Worm (Caenorhabditis elegans) whole organism, L1 larva: ENCODE data around the gene ZK686.6.

Source experiments
- C04F5.9 ChIP-seq: sonication (generic microtip); optimal IDR thresholded peaks from 2 replicates; lab custom pipeline; 2016; ENCODE audit warnings: missing genetic modification characterization, missing compliant biosample characterization
- C34B4.2 ChIP-seq: sonication (generic microtip); optimal IDR thresholded peaks from 2 replicates; lab custom pipeline; 2017; ENCODE audit warnings: mild to moderate bottlenecking, missing genetic modification characterization, missing compliant biosample characterization
- Y116A8C.19 ChIP-seq: sonication (generic microtip); optimal IDR thresholded peaks from 2 replicates; lab custom pipeline; 2016; ENCODE audit warnings: missing compliant biosample characterization, missing genetic modification characterization, borderline replicate concordance
- alr-1 ChIP-seq: fragments of 200-800 bp; sonication (Bioruptor generic); optimal IDR thresholded peaks from 2 replicates; lab custom pipeline; 2018; ENCODE audit warnings: borderline replicate concordance, mild to moderate bottlenecking, missing genetic modification characterization, missing compliant biosample characterization
- blmp-1 ChIP-seq: fragments of 150-350 bp; optimal IDR thresholded peaks from 2 replicates; lab custom pipeline; 2014; ENCODE audit warnings: missing biosample characterization, missing genetic modification characterization
- ceh-82 ChIP-seq, 3 experiments: fragments of 150-350 bp in 1 of 3; sonication (generic microtip) in 2 of 3; optimal IDR thresholded peaks; 2 replicates each; lab custom pipeline; 2014 to 2017; ENCODE audit warnings: missing biosample characterization in 3 of 3, missing genetic modification characterization in 3 of 3
- ceh-88 ChIP-seq: fragments of 200-800 bp; sonication (Bioruptor generic); IDR thresholded peaks from 2 replicates; pipeline ENCODE4 v1.3.6; 2022; ENCODE audit warnings: missing genetic modification characterization, missing compliant biosample characterization
- ceh-90 ChIP-seq: sonication (generic microtip); optimal IDR thresholded peaks from 2 replicates; lab custom pipeline; 2016; ENCODE audit warnings: missing genetic modification characterization, missing compliant biosample characterization
- dsc-1 ChIP-seq: sonication (generic microtip); optimal IDR thresholded peaks from 2 replicates; lab custom pipeline; 2016; ENCODE audit warnings: mild to moderate bottlenecking, missing genetic modification characterization, missing compliant biosample characterization
- efl-3 ChIP-seq: fragments of 200-800 bp; sonication (Bioruptor generic); optimal IDR thresholded peaks from 2 replicates; lab custom pipeline; 2018; ENCODE audit warnings: mild to moderate bottlenecking, missing genetic modification characterization, missing compliant biosample characterization
- egl-13 ChIP-seq: sonication (generic microtip); optimal IDR thresholded peaks from 2 replicates; lab custom pipeline; 2016; ENCODE audit warnings: missing genotype, missing genetic modification reagents, missing genetic modification characterization, missing compliant biosample characterization
- elt-3 ChIP-seq, 6 experiments: fragments of 150-350 bp in 1 of 6; sonication (generic microtip); optimal IDR thresholded peaks; 2 replicates each; lab custom pipeline; 2017 to 2018; ENCODE audit warnings: missing biosample characterization in 6 of 6, missing genetic modification characterization in 6 of 6, inconsistent platforms in 1 of 6
- ets-5 ChIP-seq: fragments of 200-800 bp; sonication (Bioruptor generic); IDR thresholded peaks from 2 replicates; pipeline ENCODE4 v1.3.6; 2022; ENCODE audit warnings: missing genetic modification characterization, missing compliant biosample characterization
- fkh-10 ChIP-seq: sonication (generic microtip); optimal IDR thresholded peaks from 2 replicates; lab custom pipeline; 2017; ENCODE audit warnings: missing biosample characterization, missing genetic modification reagents, missing genetic modification characterization
- grh-1 ChIP-seq: fragments of 200-800 bp; sonication (Bioruptor generic); IDR thresholded peaks from 2 replicates; pipeline ENCODE4 v1.3.6; 2022; ENCODE audit warnings: missing genetic modification reagents, missing genetic modification characterization, missing compliant biosample characterization
- isw-1 ChIP-seq: fragments of 200-800 bp; sonication (Bioruptor generic); IDR thresholded peaks from 2 replicates; pipeline ENCODE4 v1.3.6; 2022; ENCODE audit warnings: missing genetic modification characterization, missing compliant biosample characterization
- jun-1 ChIP-seq: fragments of 150-350 bp; optimal IDR thresholded peaks from 2 replicates; lab custom pipeline; 2014; ENCODE audit warnings: missing biosample characterization, missing genetic modification reagents, missing genetic modification characterization
- lin-14 ChIP-seq: fragments of 200-800 bp; sonication (Bioruptor generic); optimal IDR thresholded peaks from 2 replicates; lab custom pipeline; 2018; ENCODE audit warnings: mild to moderate bottlenecking, missing genetic modification characterization, moderate library complexity, missing compliant biosample characterization
- lsy-2 ChIP-seq, 2 experiments: fragments of 150-350 bp; optimal IDR thresholded peaks; 2 replicates each; lab custom pipeline; 2014; ENCODE audit warnings: missing biosample characterization in 2 of 2, missing genetic modification characterization in 2 of 2
- mdl-1 ChIP-seq, 2 experiments: fragments of 150-350 bp; optimal IDR thresholded peaks; 2 replicates each; lab custom pipeline; 2014 to 2017; ENCODE audit warnings: missing biosample characterization in 2 of 2, missing genetic modification characterization in 2 of 2, inconsistent platforms in 1 of 2
- nhr-237 ChIP-seq: fragments of 150-350 bp; optimal IDR thresholded peaks from 2 replicates; lab custom pipeline; 2014; ENCODE audit warnings: missing biosample characterization, missing genetic modification characterization
- nhr-28 ChIP-seq: fragments of 150-350 bp; optimal IDR thresholded peaks from 2 replicates; lab custom pipeline; 2014; ENCODE audit warnings: missing biosample characterization, missing genetic modification characterization
- nhr-71 ChIP-seq: sonication (generic microtip); optimal IDR thresholded peaks from 2 replicates; lab custom pipeline; 2016; ENCODE audit warnings: mild to moderate bottlenecking, missing genetic modification characterization, moderate library complexity, missing compliant biosample characterization
- nhr-76 ChIP-seq: sonication (generic microtip); optimal IDR thresholded peaks from 2 replicates; lab custom pipeline; 2017; ENCODE audit warnings: missing biosample characterization, missing genetic modification characterization
- nhr-77 ChIP-seq: fragments of 150-350 bp; optimal IDR thresholded peaks from 2 replicates; lab custom pipeline; 2014; ENCODE audit warnings: missing biosample characterization, missing genetic modification characterization
- nhr-84 ChIP-seq: sonication (generic microtip); optimal IDR thresholded peaks from 2 replicates; lab custom pipeline; 2017; ENCODE audit warnings: missing biosample characterization, missing genetic modification characterization
- nhr-85 ChIP-seq: sonication (generic microtip); peaks from one replicate; lab custom pipeline; 2016; ENCODE audit warnings: missing genetic modification characterization, inconsistent platforms, missing compliant biosample characterization
- rnt-1 ChIP-seq: sonication (generic microtip); optimal IDR thresholded peaks from 2 replicates; lab custom pipeline; 2016; ENCODE audit warnings: mild to moderate bottlenecking, missing genetic modification characterization, moderate library complexity, missing compliant biosample characterization
- snpc-4 ChIP-seq: fragments of 150-350 bp; optimal IDR thresholded peaks from 2 replicates; lab custom pipeline; 2014; ENCODE audit warnings: missing biosample characterization, missing genetic modification characterization
- snu-23 ChIP-seq: sonication (generic microtip); optimal IDR thresholded peaks from 2 replicates; lab custom pipeline; 2016; ENCODE audit warnings: missing genetic modification characterization, missing compliant biosample characterization
- sox-4 ChIP-seq: sonication (generic microtip); optimal IDR thresholded peaks from 2 replicates; lab custom pipeline; 2016; ENCODE audit warnings: missing genetic modification characterization, missing compliant biosample characterization
- sptf-1 ChIP-seq: fragments of 150-350 bp; optimal IDR thresholded peaks from 2 replicates; lab custom pipeline; 2014; ENCODE audit warnings: missing biosample characterization, missing genetic modification characterization
- tbx-2 ChIP-seq: sonication (generic microtip); optimal IDR thresholded peaks from 2 replicates; lab custom pipeline; 2016; ENCODE audit warnings: missing genetic modification characterization, missing compliant biosample characterization
- unc-130 ChIP-seq: fragments of 150-350 bp; optimal IDR thresholded peaks from 2 replicates; lab custom pipeline; 2017; ENCODE audit warnings: missing biosample characterization, missing genetic modification characterization, inconsistent platforms
- unc-62 ChIP-seq: fragments of 150-350 bp; optimal IDR thresholded peaks from 2 replicates; lab custom pipeline; 2014; ENCODE audit warnings: missing biosample characterization, missing genetic modification reagents, missing genetic modification characterization
- unc-86 ChIP-seq: sonication (generic microtip); optimal IDR thresholded peaks from 2 replicates; lab custom pipeline; 2016; ENCODE audit warnings: missing genetic modification characterization, missing compliant biosample characterization
- zip-4 ChIP-seq: fragments of 200-800 bp; sonication (Bioruptor generic); optimal IDR thresholded peaks from 2 replicates; lab custom pipeline; 2018; ENCODE audit warnings: mild to moderate bottlenecking, missing genetic modification characterization, moderate library complexity, missing compliant biosample characterization
- ztf-11 ChIP-seq, 2 experiments: sonication (generic microtip); optimal IDR thresholded peaks; 2 replicates each; lab custom pipeline; 2016 to 2017; ENCODE audit warnings: missing genetic modification characterization in 2 of 2, missing biosample characterization in 1 of 2, missing compliant biosample characterization in 1 of 2

ZK686.6 gene

DNA sequence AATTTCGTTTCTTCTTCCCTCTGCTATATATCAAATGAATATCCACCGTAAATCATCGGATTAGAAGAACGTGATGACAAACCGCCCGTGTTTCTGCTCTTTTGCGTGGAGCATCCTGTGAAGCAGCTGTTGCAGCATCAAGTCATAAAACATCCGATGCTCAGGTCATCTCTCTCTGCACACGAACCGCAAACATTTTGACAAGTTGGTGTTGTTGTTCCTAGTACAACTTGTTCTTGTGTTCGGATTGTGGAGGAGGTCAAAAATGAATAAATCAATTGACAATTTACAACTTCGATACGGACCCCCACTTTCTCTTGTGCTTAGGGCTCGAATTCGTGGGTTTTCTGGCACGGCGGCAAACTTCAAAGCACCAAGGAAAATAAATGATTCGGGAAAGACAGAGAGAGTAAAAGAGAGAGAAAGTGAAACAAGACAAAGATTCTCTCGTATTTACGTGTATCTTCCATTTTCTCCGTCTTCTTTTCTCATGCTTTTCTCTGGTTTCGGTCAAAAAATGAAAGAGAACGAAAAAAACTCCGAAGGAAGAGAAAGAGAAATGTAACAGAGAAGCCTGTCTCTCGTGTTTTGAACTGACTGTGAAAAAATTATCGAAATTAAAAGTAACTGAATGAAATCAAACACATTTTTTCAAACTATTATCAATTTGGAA, 7.9 kb upstream of the ZK686.6 start:
- TF ChIP-seq egl-13 (tag; lab: Kevin White, UChicago): no peak
- TF ChIP-seq nhr-76 (tag; lab: Kevin White, UChicago): no peak
- no peak for TF ChIP-seq unc-86
- TF ChIP-seq blmp-1: peak; percentile 57
- no peak for TF ChIP-seq snu-23 (GFP tag; lab: Kevin White, UChicago)
- TF ChIP-seq fkh-10 (GFP tag; lab: Kevin White, UChicago): no peak
- peak in 1 of 2 experiments; percentile 9 for TF ChIP-seq lsy-2 (tag; optimal IDR thresholded peaks at IDR 0.05; lab: Kevin White, UChicago)
- peak; percentile 10 for TF ChIP-seq unc-130 (tag; lab: Kevin White, UChicago)
- TF ChIP-seq dsc-1 (tag; lab: Kevin White, UChicago): peak; percentile 13
- TF ChIP-seq lin-14 (GFP tag; lab: Kevin White, UChicago): peak; percentile 39
- peak; percentile 80 for TF ChIP-seq rnt-1
- peak; percentile 12 for TF ChIP-seq tbx-2 (tag; lab: Kevin White, UChicago)
- no peak for TF ChIP-seq isw-1 (GFP tag; lab: Robert Waterston, UW)
- TF ChIP-seq zip-4 (GFP tag; lab: Kevin White, UChicago): no peak
- no peak for TF ChIP-seq sptf-1 (tag; lab: Kevin White, UChicago)
- peak; percentile 67 for TF ChIP-seq nhr-85 (tag; lab: Kevin White, UChicago)
- peak; percentile 51 for TF ChIP-seq nhr-71 (tag; lab: Kevin White, UChicago)
- TF ChIP-seq jun-1 (tag; lab: Kevin White, UChicago): no peak
- no peak for TF ChIP-seq ets-5 (GFP tag; lab: Robert Waterston, UW)
- no peak for TF ChIP-seq nhr-28
- no peak for TF ChIP-seq ceh-88
- TF ChIP-seq ceh-82 (tag; optimal IDR thresholded peaks at IDR 0.05; lab: Kevin White, UChicago): no peak
- TF ChIP-seq, all 84 proteins: peak for 9

ce11 chrIII:7779313-7779712, 6.5 kb upstream of the ZK686.6 start:
- peak in 1 of 2 experiments; percentile 58 for TF ChIP-seq lsy-2 (tag; optimal IDR thresholded peaks at IDR 0.05; lab: Kevin White, UChicago)
- TF ChIP-seq ceh-88: no peak
- no peak for TF ChIP-seq rnt-1
- no peak for TF ChIP-seq egl-13 (tag; lab: Kevin White, UChicago)
- TF ChIP-seq, all 84 proteins: peak for 1

DNA sequence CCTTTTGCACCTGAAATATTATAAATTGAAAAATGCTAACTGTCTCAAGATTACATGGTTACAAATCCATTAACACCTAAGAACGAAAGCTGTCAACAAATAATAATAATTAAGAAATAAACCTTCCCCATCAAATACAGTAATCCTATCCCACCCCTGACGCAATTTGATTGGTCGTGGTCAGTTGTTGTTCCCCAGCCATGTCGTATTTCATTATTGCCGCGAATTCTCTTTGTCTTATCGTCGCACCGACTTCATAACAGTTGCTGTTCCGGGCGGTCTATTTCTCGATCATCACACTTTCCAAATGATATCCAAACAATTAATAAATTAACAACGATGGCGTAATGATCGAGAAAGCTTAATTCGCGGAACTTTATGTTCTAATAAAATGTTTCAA, 5.7 kb upstream of the ZK686.6 start:
- peak; percentile 31 for TF ChIP-seq lin-14 (GFP tag; lab: Kevin White, UChicago)
- TF ChIP-seq rnt-1: peak; percentile 65
- peak; percentile 40 for TF ChIP-seq unc-130 (tag; lab: Kevin White, UChicago)
- peak; percentile 30 for TF ChIP-seq nhr-71 (tag; lab: Kevin White, UChicago)
- peak; percentile 38 for TF ChIP-seq nhr-85 (tag; lab: Kevin White, UChicago)
- no peak for TF ChIP-seq grh-1 (GFP tag; lab: Robert Waterston, UW)
- TF ChIP-seq lsy-2 (tag; optimal IDR thresholded peaks at IDR 0.05; lab: Kevin White, UChicago): peak; percentile 68 to 83
- TF ChIP-seq elt-3 (tag; optimal IDR thresholded peaks at IDR 0.05; lab: Kevin White, UChicago): no peak
- TF ChIP-seq snu-23 (GFP tag; lab: Kevin White, UChicago): peak; percentile 4

DNA sequence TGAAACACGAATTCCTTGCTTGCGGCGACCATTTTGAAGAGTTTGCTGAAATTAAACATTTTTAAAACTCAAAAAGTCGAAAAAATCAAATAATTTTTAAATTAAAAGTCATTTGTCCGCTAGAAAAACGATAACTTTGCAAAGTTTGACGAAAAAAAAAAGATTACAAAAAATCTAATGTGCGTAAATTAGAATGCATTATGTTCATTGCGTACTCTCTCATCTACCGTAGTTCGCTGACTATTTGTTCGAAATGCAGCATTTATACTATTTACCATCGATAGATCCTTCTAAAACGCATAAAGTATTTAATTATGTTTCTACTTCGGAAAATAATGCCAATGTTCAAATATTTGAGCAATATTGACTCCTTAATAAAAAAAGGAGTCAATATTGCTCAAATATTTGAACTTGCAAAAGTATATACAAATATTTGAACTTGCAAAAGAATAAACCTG, 3.2 kb upstream of the ZK686.6 start, which contains the start of gene bath-15:
Gene bath-15 (minus strand): TSS at position 51 of the 458 bp plus-strand sequence.
- TF ChIP-seq Y116A8C.19: no peak
- TF ChIP-seq efl-3: no peak
- TF ChIP-seq rnt-1: no peak
- no peak for TF ChIP-seq unc-62 (GFP tag; lab: Kevin White, UChicago)
- TF ChIP-seq sptf-1 (tag; lab: Kevin White, UChicago): no peak
- no peak for TF ChIP-seq lsy-2 (tag; optimal IDR thresholded peaks at IDR 0.05; lab: Kevin White, UChicago)
- TF ChIP-seq ztf-11 (tag; optimal IDR thresholded peaks at IDR 0.05; lab: Kevin White, UChicago): no peak
- no peak for TF ChIP-seq ceh-90 (tag; lab: Kevin White, UChicago)
- TF ChIP-seq nhr-237: no peak
- no peak for TF ChIP-seq dsc-1 (tag; lab: Kevin White, UChicago)
- no peak for TF ChIP-seq nhr-77
- no peak for TF ChIP-seq C04F5.9 (tag; lab: Kevin White, UChicago)
- TF ChIP-seq nhr-84 (tag; lab: Kevin White, UChicago): no peak
- no peak for TF ChIP-seq alr-1 (tag; lab: Kevin White, UChicago)
- TF ChIP-seq grh-1 (GFP tag; lab: Robert Waterston, UW): no peak
- TF ChIP-seq mdl-1 (tag; optimal IDR thresholded peaks at IDR 0.05; lab: Kevin White, UChicago): no peak
- TF ChIP-seq sox-4 (tag; lab: Kevin White, UChicago): no peak
- no peak for TF ChIP-seq C34B4.2
- TF ChIP-seq snpc-4 (tag; lab: Kevin White, UChicago): no peak
- TF ChIP-seq, all 84 proteins: peak for 0
